Fruit fly (Drosophila melanogaster): Measurements from ENCODE around the gene CG31668.

- TF ChIP-seq Myc (optimal IDR thresholded peaks at IDR 0.05) (no peak), psq (optimal IDR thresholded peaks at IDR 0.05) (no peak), ttk (optimal IDR thresholded peaks at IDR 0.05) (no peak), insv (optimal IDR thresholded peaks at IDR 0.05) (no peak)
These were observed 33.3 kb upstream of the CG31668 start, which contains the start of gene Tengl2 for dm6 chr2L:2239284-2239683.
